Fruit fly (Drosophila melanogaster) whole organism, wandering third instar larva: ENCODE measurements around the gene Ugt36F1.
A peak's percentile ranks its signal among the peaks of the same experiment; 100 is the strongest.

Source experiments
- CG9705 ChIP-seq: fragments of 200-800 bp; sonication (Bioruptor generic); optimal IDR thresholded peaks from 2 replicates; lab custom pipeline; 2018; ENCODE audit warnings: missing biosample characterization, mild to moderate bottlenecking, missing genetic modification characterization
- CrebA ChIP-seq: fragments of 200-800 bp; sonication (Bioruptor generic); optimal IDR thresholded peaks from 2 replicates; lab custom pipeline; 2016; ENCODE audit warnings: missing biosample characterization, mild to moderate bottlenecking, missing genetic modification characterization, borderline replicate concordance
- Dif ChIP-seq: fragments of 200-275, 200-300 bp; sonication (Bioruptor generic); optimal IDR thresholded peaks from 2 replicates; lab custom pipeline; 2018; ENCODE audit warnings: missing biosample characterization, missing genetic modification characterization; ENCODE audit not compliant: partially characterized antibody
- GATAd ChIP-seq: sonication (Bioruptor generic); optimal IDR thresholded peaks from 2 replicates; lab custom pipeline; 2016; ENCODE audit warnings: missing biosample characterization, missing genetic modification characterization
- HLH106 ChIP-seq: fragments of 200-800 bp; optimal IDR thresholded peaks from 3 replicates; lab custom pipeline; 2019; ENCODE audit warnings: missing biosample characterization, mild to moderate bottlenecking, missing genetic modification characterization, moderate library complexity
- Hr83 ChIP-seq: fragments of 200-300 bp; sonication (Bioruptor generic); optimal IDR thresholded peaks from 2 replicates; lab custom pipeline; 2016; ENCODE audit warnings: missing biosample characterization, mild to moderate bottlenecking, missing genetic modification characterization, moderate library complexity; ENCODE audit not compliant: poor library complexity, severe bottlenecking
- Jra ChIP-seq: sonication (Bioruptor generic); optimal IDR thresholded peaks from 2 replicates; lab custom pipeline; 2016; ENCODE audit warnings: missing biosample characterization, missing genetic modification characterization
- Mio ChIP-seq: sonication (Bioruptor generic); optimal IDR thresholded peaks from 2 replicates; lab custom pipeline; 2016; ENCODE audit warnings: missing biosample characterization, missing genetic modification characterization
- Myc ChIP-seq: fragments of >200 bp; optimal IDR thresholded peaks from 2 replicates; lab custom pipeline; 2017
- OdsH ChIP-seq: fragments of 200-800 bp; sonication (Bioruptor generic); optimal IDR thresholded peaks from 2 replicates; lab custom pipeline; 2016; ENCODE audit warnings: missing biosample characterization, mild to moderate bottlenecking, missing genetic modification characterization
- Vsx2 ChIP-seq: fragments of 200-300, 225-300 bp; sonication (Bioruptor generic); optimal IDR thresholded peaks from 2 replicates; lab custom pipeline; 2018; ENCODE audit warnings: missing biosample characterization, missing genetic modification characterization; ENCODE audit not compliant: partially characterized antibody
- br ChIP-seq: fragments of 200-800 bp; sonication (Bioruptor generic); optimal IDR thresholded peaks from 2 replicates; lab custom pipeline; 2016; ENCODE audit warnings: missing biosample characterization, missing genetic modification characterization
- brk ChIP-seq: fragments of 200-800 bp; sonication (Bioruptor generic); optimal IDR thresholded peaks from 2 replicates; lab custom pipeline; 2016; ENCODE audit warnings: missing biosample characterization, mild to moderate bottlenecking, missing genetic modification characterization
- dl ChIP-seq, 2 experiments: fragments of 175-275, 200-275 bp in 1 of 2; fragments of 200-275 bp in 1 of 2; sonication (Bioruptor generic); optimal IDR thresholded peaks; lab custom pipeline; 2018; ENCODE audit warnings: mild to moderate bottlenecking in 2 of 2, missing biosample characterization in 2 of 2, missing genetic modification characterization in 2 of 2, moderate library complexity in 2 of 2; ENCODE audit not compliant: partially characterized antibody in 2 of 2, insufficient read depth in 1 of 2
- dmrt93B ChIP-seq: fragments of 200-800 bp; sonication (Bioruptor generic); optimal IDR thresholded peaks from 2 replicates; lab custom pipeline; 2018; ENCODE audit warnings: missing biosample characterization, mild to moderate bottlenecking, missing genetic modification characterization
- dsf ChIP-seq: sonication (Bioruptor generic); optimal IDR thresholded peaks from 2 replicates; lab custom pipeline; 2016; ENCODE audit warnings: missing biosample characterization, missing genetic modification characterization, borderline replicate concordance
- ey ChIP-seq: fragments of 200-800 bp; sonication (Bioruptor generic); optimal IDR thresholded peaks from 2 replicates; lab custom pipeline; 2016; ENCODE audit warnings: missing biosample characterization, missing genetic modification characterization
- foxo ChIP-seq, 2 experiments: fragments of 200-800 bp; sonication (Bioruptor generic); optimal IDR thresholded peaks; 2 replicates in 1 of 2; 3 replicates in 1 of 2; lab custom pipeline; 2016 to 2017; ENCODE audit warnings: missing biosample characterization in 2 of 2, missing genetic modification characterization in 2 of 2
- h ChIP-seq: fragments of 200-800 bp; sonication (Bioruptor generic); optimal IDR thresholded peaks from 3 replicates; lab custom pipeline; 2016; ENCODE audit warnings: missing biosample characterization, mild to moderate bottlenecking, missing genetic modification characterization
- jim ChIP-seq: fragments of 175-275, 200-325 bp; sonication (Bioruptor generic); optimal IDR thresholded peaks from 2 replicates; lab custom pipeline; 2016; ENCODE audit warnings: missing biosample characterization, mild to moderate bottlenecking, missing genetic modification characterization
- psq ChIP-seq: fragments of 200-800 bp; sonication (Bioruptor generic); optimal IDR thresholded peaks from 3 replicates; lab custom pipeline; 2017; ENCODE audit warnings: missing biosample characterization, mild to moderate bottlenecking, missing genetic modification characterization, moderate library complexity
- sage ChIP-seq: fragments of 200-800 bp; sonication (Bioruptor generic); optimal IDR thresholded peaks from 2 replicates; lab custom pipeline; 2016; ENCODE audit warnings: missing biosample characterization, mild to moderate bottlenecking, missing genetic modification characterization
- usp ChIP-seq: fragments of >200 bp; optimal IDR thresholded peaks from 2 replicates; lab custom pipeline; 2017; ENCODE audit warnings: missing biosample characterization, missing genetic modification characterization
- woc ChIP-seq: sonication (Bioruptor generic); optimal IDR thresholded peaks from 2 replicates; lab custom pipeline; 2016; ENCODE audit warnings: missing biosample characterization, mild to moderate bottlenecking, missing genetic modification characterization

The Ugt36F1 gene

DNA sequence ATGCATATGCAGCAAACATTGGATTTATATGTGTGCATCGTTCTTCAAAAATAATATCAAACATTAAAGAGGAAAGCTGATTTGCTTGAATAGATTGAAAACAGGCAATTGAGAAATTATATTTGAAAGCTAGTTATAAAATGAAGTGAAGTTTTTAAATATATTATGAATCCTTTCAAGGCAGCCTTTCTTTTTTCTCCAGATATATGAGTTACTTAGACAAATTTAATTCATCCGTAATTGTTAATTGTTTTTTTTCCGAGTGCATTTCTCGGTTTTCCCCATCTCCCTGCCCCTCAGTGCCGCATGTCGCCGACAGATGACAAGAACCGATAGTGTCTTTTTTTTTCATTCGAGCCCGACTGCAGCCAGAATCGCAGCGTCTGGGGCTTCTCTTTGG, 52.7 kb downstream of the Ugt36F1 start:
- peak in 1 of 2 experiments; percentile 31 for TF ChIP-seq foxo (GFP tag; optimal IDR thresholded peaks at IDR 0.05; lab: Kevin White, UChicago)
- TF ChIP-seq Vsx2 (GFP tag; lab: Kevin White, UChicago): no peak
- TF ChIP-seq Hr83 (GFP tag; lab: Kevin White, UChicago): no peak
- TF ChIP-seq dl (GFP tag; optimal IDR thresholded peaks at IDR 0.05; lab: Kevin White, UChicago; ENCODE audit: insufficient read depth in 1 of 2, partially characterized antibody in 2 of 2): no peak
- TF ChIP-seq CrebA (GFP tag; lab: Kevin White, UChicago): no peak
- TF ChIP-seq OdsH (GFP tag; lab: Kevin White, UChicago): peak; percentile 26
- no peak for TF ChIP-seq Jra
- peak; percentile 5 for TF ChIP-seq psq
- TF ChIP-seq ey: peak; percentile 18
- no peak for TF ChIP-seq dsf (GFP tag; lab: Kevin White, UChicago)
- no peak for TF ChIP-seq jim (GFP tag; lab: Kevin White, UChicago)
- TF ChIP-seq brk (GFP tag; lab: Kevin White, UChicago): no peak
- no peak for TF ChIP-seq h (GFP tag; lab: Kevin White, UChicago)
- TF ChIP-seq HLH106 (tag; lab: Kevin White, UChicago): no peak
- no peak for TF ChIP-seq Myc
- TF ChIP-seq Dif: no peak
- no peak for TF ChIP-seq Mio (GFP tag; lab: Kevin White, UChicago)
- TF ChIP-seq br (GFP tag; lab: Kevin White, UChicago): no peak
- no peak for TF ChIP-seq woc (GFP tag; lab: Kevin White, UChicago)
- no peak for TF ChIP-seq CG9705 (GFP tag; lab: Kevin White, UChicago)
- TF ChIP-seq dmrt93B: no peak
- no peak for TF ChIP-seq sage
- no peak for TF ChIP-seq GATAd (GFP tag; lab: Kevin White, UChicago)
- TF ChIP-seq usp (GFP tag; lab: Kevin White, UChicago): no peak
- TF ChIP-seq, all 38 proteins: peak for 4
